Fruit fly (Drosophila melanogaster) whole organism, embryonic: ENCODE data around the gene haf.

Experiments
- Bdp1 ChIP-seq: fragments of 200-800 bp; sonication (Bioruptor generic); optimal IDR thresholded peaks from 3 replicates; lab custom pipeline; 2016; ENCODE audit warnings: missing biosample characterization, missing genetic modification characterization
- CG10274 ChIP-seq: fragments of 200-800 bp; sonication (Bioruptor generic); optimal IDR thresholded peaks from 3 replicates; lab custom pipeline; 2017; ENCODE audit warnings: missing biosample characterization, mild to moderate bottlenecking, missing genetic modification characterization
- CG12155 ChIP-seq: fragments of 200-800 bp; sonication (Bioruptor generic); optimal IDR thresholded peaks from 3 replicates; lab custom pipeline; 2016; ENCODE audit warnings: missing biosample characterization, missing genetic modification characterization
- CG13894 ChIP-seq: fragments of 200-800 bp; sonication (Bioruptor generic); optimal IDR thresholded peaks from 3 replicates; lab custom pipeline; 2018; ENCODE audit warnings: missing biosample characterization, mild to moderate bottlenecking, missing genetic modification characterization, moderate library complexity
- CG17359 ChIP-seq: fragments of 200-800 bp; sonication (Bioruptor generic); optimal IDR thresholded peaks from 3 replicates; lab custom pipeline; 2018; ENCODE audit warnings: missing biosample characterization, mild to moderate bottlenecking, missing genetic modification characterization, moderate library complexity
- CG17361 ChIP-seq: fragments of 200-800 bp; sonication (Bioruptor generic); IDR thresholded peaks from 3 replicates; pipeline ENCODE4 v1.3.6; 2022; ENCODE audit warnings: missing biosample characterization, missing genetic modification characterization
- CG3407 ChIP-seq: fragments of 200-800 bp; sonication (Bioruptor generic); optimal IDR thresholded peaks from 2 replicates; lab custom pipeline; 2018; ENCODE audit warnings: missing biosample characterization, mild to moderate bottlenecking, missing genetic modification characterization
- CG3847 ChIP-seq: fragments of 200-800 bp; sonication (Bioruptor generic); IDR thresholded peaks from 2 replicates; pipeline ENCODE4 v1.3.6; 2022; ENCODE audit warnings: missing biosample characterization, missing genetic modification characterization
- CG4360 ChIP-seq: fragments of 200-800 bp; sonication (Bioruptor generic); IDR thresholded peaks from 2 replicates; pipeline ENCODE4 v1.3.6; 2022; ENCODE audit warnings: missing biosample characterization, missing genetic modification characterization
- CG4854 ChIP-seq: fragments of 200-800 bp; sonication (Bioruptor generic); optimal IDR thresholded peaks from 2 replicates; lab custom pipeline; 2016; ENCODE audit warnings: missing biosample characterization, missing genetic modification characterization, inconsistent platforms
- CG6272 ChIP-seq: fragments of 200-800 bp; sonication (Bioruptor generic); IDR thresholded peaks from 2 replicates; pipeline ENCODE4 v1.3.6; 2022; ENCODE audit warnings: missing biosample characterization, missing genetic modification characterization
- CG6654 ChIP-seq: fragments of 200-800 bp; sonication (Bioruptor generic); optimal IDR thresholded peaks from 2 replicates; lab custom pipeline; 2017; ENCODE audit warnings: missing biosample characterization, mild to moderate bottlenecking, missing genetic modification characterization
- CG6813 ChIP-seq: fragments of 200-800 bp; sonication (Bioruptor generic); optimal IDR thresholded peaks from 2 replicates; lab custom pipeline; 2017; ENCODE audit warnings: missing biosample characterization, missing genetic modification characterization, mild to moderate bottlenecking, moderate library complexity, missing genetic modification reagents
- CG7372 ChIP-seq: fragments of 200-800 bp; sonication (Bioruptor generic); IDR thresholded peaks from 2 replicates; pipeline ENCODE4 v1.3.6; 2022; ENCODE audit warnings: missing biosample characterization, missing genetic modification characterization
- CG9817 ChIP-seq: fragments of 200-800 bp; sonication (Bioruptor generic); optimal IDR thresholded peaks from 2 replicates; lab custom pipeline; 2018; ENCODE audit warnings: missing biosample characterization, mild to moderate bottlenecking, missing genetic modification characterization, moderate library complexity
- Chrac-16 ChIP-seq: fragments of 200-800 bp; sonication (Bioruptor generic); optimal IDR thresholded peaks from 3 replicates; lab custom pipeline; 2016; ENCODE audit warnings: missing biosample characterization, missing genetic modification characterization
- D ChIP-seq, 2 experiments: fragments of 200-800 bp in 1 of 2; fragments of >200 bp in 1 of 2; sonication (Bioruptor generic) in 1 of 2; optimal IDR thresholded peaks; 2 replicates in 1 of 2; 3 replicates in 1 of 2; lab custom pipeline; 2017; ENCODE audit warnings: mild to moderate bottlenecking in 1 of 2, missing biosample characterization in 1 of 2, missing genetic modification characterization in 1 of 2, missing genetic modification reagents in 1 of 2
- Dfd ChIP-seq, 2 experiments: fragments of >200 bp; optimal IDR thresholded peaks; 2 replicates each; lab custom pipeline; 2017; ENCODE audit warnings: missing biosample characterization in 2 of 2, missing genetic modification characterization in 2 of 2
- Doc3 ChIP-seq: fragments of 200-800 bp; sonication (Bioruptor generic); IDR thresholded peaks from 3 replicates; pipeline ENCODE4 v1.3.6; 2022; ENCODE audit warnings: missing biosample characterization, missing genetic modification characterization; ENCODE audit not compliant: partially characterized antibody
- Elba2 ChIP-seq: fragments of 200-800 bp; sonication (Bioruptor generic); optimal IDR thresholded peaks from 3 replicates; lab custom pipeline; 2016; ENCODE audit warnings: missing biosample characterization, missing genetic modification characterization
- Ets97D ChIP-seq: fragments of 200-800 bp; sonication (Bioruptor generic); optimal IDR thresholded peaks from 3 replicates; lab custom pipeline; 2016; ENCODE audit warnings: missing biosample characterization, missing genetic modification characterization
- Fer3 ChIP-seq: fragments of 200-800 bp; sonication (Bioruptor generic); optimal IDR thresholded peaks from 2 replicates; lab custom pipeline; 2018; ENCODE audit warnings: missing biosample characterization, mild to moderate bottlenecking, missing genetic modification characterization, moderate library complexity
- Hr51 ChIP-seq, 2 experiments: fragments of 200-800 bp; sonication (Bioruptor generic); optimal IDR thresholded peaks; 2 replicates in 1 of 2; 3 replicates in 1 of 2; lab custom pipeline; 2016 to 2018; ENCODE audit warnings: missing biosample characterization in 2 of 2, missing genetic modification characterization in 2 of 2, mild to moderate bottlenecking in 1 of 2, moderate library complexity in 1 of 2
- Hr78 ChIP-seq, 2 experiments: fragments of 200-800 bp in 1 of 2; fragments of >200 bp in 1 of 2; sonication (Bioruptor generic) in 1 of 2; optimal IDR thresholded peaks; 2 replicates each; lab custom pipeline; 2017 to 2019; ENCODE audit warnings: missing biosample characterization in 2 of 2, missing genetic modification characterization in 2 of 2, mild to moderate bottlenecking in 1 of 2, moderate library complexity in 1 of 2
- Jarid2 ChIP-seq: fragments of 200-800 bp; sonication (Bioruptor generic); optimal IDR thresholded peaks from 3 replicates; lab custom pipeline; 2017; ENCODE audit warnings: mild to moderate bottlenecking, missing biosample characterization, missing genetic modification reagents, missing genetic modification characterization
- Kr ChIP-seq: fragments of 200-800 bp; sonication (Bioruptor generic); optimal IDR thresholded peaks from 2 replicates; lab custom pipeline; 2017; ENCODE audit warnings: missing biosample characterization, mild to moderate bottlenecking, missing genetic modification characterization
- Med ChIP-seq: fragments of 200-800 bp; sonication (Bioruptor generic); peaks from one replicate; lab custom pipeline; 2016; ENCODE audit warnings: missing biosample characterization, missing genetic modification characterization, mild to moderate bottlenecking, inconsistent platforms, moderate library complexity
- Mes4 ChIP-seq: fragments of 200-800 bp; sonication (Bioruptor generic); optimal IDR thresholded peaks from 2 replicates; lab custom pipeline; 2016; ENCODE audit warnings: missing biosample characterization, missing genetic modification characterization
- Nf-YA ChIP-seq: fragments of 200-800 bp; sonication (Bioruptor generic); IDR thresholded peaks from 2 replicates; pipeline ENCODE4 v1.3.6; 2022; ENCODE audit warnings: missing biosample characterization, missing genetic modification characterization
- Pdp1 ChIP-seq, 2 experiments: fragments of 200-800 bp; sonication (Bioruptor generic); optimal IDR thresholded peaks; 3 replicates each; lab custom pipeline; 2016; ENCODE audit warnings: missing biosample characterization in 2 of 2, missing genetic modification characterization in 2 of 2, mild to moderate bottlenecking in 1 of 2, moderate library complexity in 1 of 2
- Side ChIP-seq: fragments of 200-800 bp; sonication (Bioruptor generic); optimal IDR thresholded peaks from 2 replicates; lab custom pipeline; 2016; ENCODE audit warnings: missing biosample characterization, missing genetic modification characterization
- bigmax ChIP-seq: fragments of 200-800 bp; sonication (Bioruptor generic); optimal IDR thresholded peaks from 2 replicates; lab custom pipeline; 2018; ENCODE audit warnings: missing biosample characterization, mild to moderate bottlenecking, missing genetic modification characterization
- bsh ChIP-seq, 2 experiments: fragments of 200-800 bp; sonication (Bioruptor generic); optimal IDR thresholded peaks; 2 replicates each; lab custom pipeline; 2017 to 2018; ENCODE audit warnings: mild to moderate bottlenecking in 2 of 2, missing biosample characterization in 2 of 2, missing genetic modification characterization in 2 of 2, moderate library complexity in 1 of 2
- chif ChIP-seq, 2 experiments: fragments of 200-800 bp; sonication (Bioruptor generic); optimal IDR thresholded peaks; 3 replicates each; lab custom pipeline; 2016; ENCODE audit warnings: missing biosample characterization in 2 of 2, missing genetic modification characterization in 2 of 2
- da ChIP-seq: fragments of 200-800 bp; sonication (Bioruptor generic); optimal IDR thresholded peaks from 2 replicates; lab custom pipeline; 2016; ENCODE audit warnings: missing biosample characterization, missing genetic modification characterization
- dan ChIP-seq: fragments of 200-800 bp; sonication (Bioruptor generic); IDR thresholded peaks from 2 replicates; pipeline ENCODE4 v1.3.6; 2022; ENCODE audit warnings: missing biosample characterization, missing genetic modification characterization
- dysf ChIP-seq: fragments of 200-800 bp; sonication (Bioruptor generic); IDR thresholded peaks from 3 replicates; pipeline ENCODE4 v1.3.6; 2022; ENCODE audit warnings: missing biosample characterization, missing genetic modification characterization
- ems ChIP-seq: fragments of 200-800 bp; sonication (Bioruptor generic); optimal IDR thresholded peaks from 3 replicates; lab custom pipeline; 2016; ENCODE audit warnings: missing biosample characterization, missing genetic modification characterization
- fd64A ChIP-seq: fragments of 200-800 bp; sonication (Bioruptor generic); optimal IDR thresholded peaks from 3 replicates; lab custom pipeline; 2018; ENCODE audit warnings: missing biosample characterization, mild to moderate bottlenecking, missing genetic modification characterization
- fru ChIP-seq: fragments of >200 bp; optimal IDR thresholded peaks from 2 replicates; lab custom pipeline; 2017
- gsb ChIP-seq: fragments of 200-800 bp; sonication (Bioruptor generic); IDR thresholded peaks from 2 replicates; pipeline ENCODE4 v1.3.6; 2022; ENCODE audit warnings: missing biosample characterization, missing genetic modification characterization
- ind ChIP-seq: fragments of 200-800 bp; sonication (Bioruptor generic); optimal IDR thresholded peaks from 3 replicates; lab custom pipeline; 2016; ENCODE audit warnings: missing biosample characterization, missing genetic modification characterization
- insv ChIP-seq, 2 experiments: fragments of 200-800 bp; sonication (Bioruptor generic); optimal IDR thresholded peaks; 3 replicates each; lab custom pipeline; 2016 to 2018; ENCODE audit warnings: missing biosample characterization in 2 of 2, missing genetic modification characterization in 2 of 2
- jumu ChIP-seq: fragments of 200-800 bp; sonication (Bioruptor generic); optimal IDR thresholded peaks from 3 replicates; lab custom pipeline; 2016; ENCODE audit warnings: missing biosample characterization, missing genetic modification characterization
- lola ChIP-seq, 3 experiments: fragments of >200 bp in 2 of 3; fragments of 200-800 bp in 1 of 3; sonication (Bioruptor generic) in 1 of 3; optimal IDR thresholded peaks; 2 replicates each; lab custom pipeline; 2017 to 2019; ENCODE audit warnings: missing biosample characterization in 3 of 3, missing genetic modification characterization in 3 of 3, mild to moderate bottlenecking in 1 of 3, moderate library complexity in 1 of 3
- pita ChIP-seq: fragments of 200-800 bp; sonication (Bioruptor generic); optimal IDR thresholded peaks from 2 replicates; lab custom pipeline; 2017; ENCODE audit warnings: missing biosample characterization, mild to moderate bottlenecking, missing genetic modification characterization
- rib ChIP-seq: fragments of 200-800 bp; sonication (Bioruptor generic); IDR thresholded peaks from 2 replicates; pipeline ENCODE4 v1.3.6; 2022; ENCODE audit warnings: missing biosample characterization, missing genetic modification characterization
- sim ChIP-seq: fragments of 200-800 bp; sonication (Bioruptor generic); IDR thresholded peaks from 2 replicates; pipeline ENCODE4 v1.3.6; 2022; ENCODE audit warnings: missing biosample characterization, missing genetic modification characterization
- slou ChIP-seq: fragments of 200-800 bp; sonication (Bioruptor generic); optimal IDR thresholded peaks from 3 replicates; lab custom pipeline; 2016; ENCODE audit warnings: missing biosample characterization, missing genetic modification characterization

Gene haf

dm6 chr2L:1634099-1634856 is 79.3 kb downstream of the haf start (continued):
- peak; percentile 4 for TF ChIP-seq bigmax (GFP tag; lab: Kevin White, UChicago)
- TF ChIP-seq dan (GFP tag; lab: Robert Waterston, UW) = no peak
- peak; percentile 64 for TF ChIP-seq CG6272 (GFP tag; lab: Robert Waterston, UW)
- TF ChIP-seq CG17361 (GFP tag; lab: Robert Waterston, UW) = peak; percentile 45; the same call in 1 of the 3 replicates
- no peak for TF ChIP-seq Hr78 (GFP tag; optimal IDR thresholded peaks at IDR 0.05; lab: Kevin White, UChicago)
- TF ChIP-seq Nf-YA (GFP tag; lab: Robert Waterston, UW) = no peak
- no peak for TF ChIP-seq fd64A (GFP tag; lab: Kevin White, UChicago)
- no peak for TF ChIP-seq Dfd (GFP tag; optimal IDR thresholded peaks at IDR 0.05; lab: Kevin White, UChicago)
- peak; percentile 85 for TF ChIP-seq dysf
- TF ChIP-seq slou (GFP tag; lab: Kevin White, UChicago) = peak; percentile 77
- peak; percentile 88 for TF ChIP-seq Fer3 (tag; lab: Kevin White, UChicago)
- TF ChIP-seq CG3847 (GFP tag; lab: Robert Waterston, UW) = peak; percentile 86
- TF ChIP-seq CG7372 = peak; percentile 76
- TF ChIP-seq CG6813 = peak; percentile 54
- no peak for TF ChIP-seq da
- no peak for TF ChIP-seq Kr (GFP tag; lab: Kevin White, UChicago)
- peak; percentile 45 for TF ChIP-seq Jarid2 (GFP tag; lab: Kevin White, UChicago)
- TF ChIP-seq ind (GFP tag; lab: Kevin White, UChicago) = peak; percentile 83
- TF ChIP-seq chif (GFP tag; optimal IDR thresholded peaks at IDR 0.05; lab: Kevin White, UChicago) = peak in 1 of 2 experiments; percentile 65
- peak; percentile 42 for TF ChIP-seq Bdp1 (GFP tag; lab: Kevin White, UChicago)
- TF ChIP-seq Elba2 (GFP tag; lab: Kevin White, UChicago) = no peak
- no peak for TF ChIP-seq sim
- peak; percentile 82 for TF ChIP-seq CG13894
- TF ChIP-seq CG10274 = peak; percentile 72
- no peak for TF ChIP-seq Doc3
- TF ChIP-seq bsh (GFP tag; optimal IDR thresholded peaks at IDR 0.05; lab: Kevin White, UChicago) = no peak
- TF ChIP-seq Side (GFP tag; lab: Kevin White, UChicago) = peak; percentile 73
- TF ChIP-seq CG3407 (GFP tag; lab: Kevin White, UChicago) = no peak
- TF ChIP-seq lola (GFP tag; optimal IDR thresholded peaks at IDR 0.05; lab: Kevin White, UChicago) = no peak
- TF ChIP-seq ems (GFP tag; lab: Kevin White, UChicago) = peak; percentile 52
- TF ChIP-seq Mes4 (GFP tag; lab: Kevin White, UChicago) = no peak
- peak; percentile 77 for TF ChIP-seq CG9817 (tag; lab: Kevin White, UChicago)
- TF ChIP-seq gsb = peak; percentile 81
- TF ChIP-seq Hr51 (GFP tag; optimal IDR thresholded peaks at IDR 0.05; lab: Kevin White, UChicago) = peak; percentile 56
- TF ChIP-seq CG6654 (GFP tag; lab: Kevin White, UChicago) = peak; percentile 30
- TF ChIP-seq insv (GFP tag; optimal IDR thresholded peaks at IDR 0.05; lab: Kevin White, UChicago) = no peak
- TF ChIP-seq Pdp1 (GFP tag; optimal IDR thresholded peaks at IDR 0.05; lab: Kevin White, UChicago) = peak; percentile 62 to 80
- peak; percentile 33 for TF ChIP-seq CG4854 (GFP tag; lab: Kevin White, UChicago)
- peak; percentile 53; the same call in 1 of the 2 replicates for TF ChIP-seq rib (GFP tag; lab: Robert Waterston, UW)
- TF ChIP-seq CG4360 = no peak
- peak; percentile 24 for TF ChIP-seq Ets97D (GFP tag; lab: Kevin White, UChicago)
- TF ChIP-seq Chrac-16 (GFP tag; lab: Kevin White, UChicago) = peak; percentile 77
- peak; percentile 88 for TF ChIP-seq CG12155 (GFP tag; lab: Kevin White, UChicago)
- TF ChIP-seq pita = no peak
- TF ChIP-seq Med = peak; percentile 97
- no peak for TF ChIP-seq fru (lab: Kevin White, UChicago)
- no peak for TF ChIP-seq D (optimal IDR thresholded peaks at IDR 0.05; lab: Kevin White, UChicago)
- no peak for TF ChIP-seq D (GFP tag; optimal IDR thresholded peaks at IDR 0.05; lab: Kevin White, UChicago)
- TF ChIP-seq jumu = peak; percentile 67
- TF ChIP-seq CG17359 = peak; percentile 56
